Fruit fly (Drosophila melanogaster) whole organism, embryonic: ENCODE results near the gene PK1-R.

Experiments
- ATbp ChIP-seq: fragments of 200-800 bp; sonication (Bioruptor generic); optimal IDR thresholded peaks from 2 replicates; lab custom pipeline; 2017; ENCODE audit warnings: missing biosample characterization, mild to moderate bottlenecking, missing genetic modification characterization, missing genetic modification reagents
- CG11696 ChIP-seq: fragments of 200-800 bp; sonication (Bioruptor generic); IDR thresholded peaks from 2 replicates; pipeline ENCODE4 v1.3.6; 2022; ENCODE audit warnings: missing biosample characterization, missing genetic modification characterization
- CG32767 ChIP-seq: fragments of 200-800 bp; sonication (Bioruptor generic); IDR thresholded peaks from 2 replicates; pipeline ENCODE4 v1.3.6; 2022; ENCODE audit warnings: missing biosample characterization, missing genetic modification characterization
- Dad ChIP-seq: fragments of 200-800 bp; sonication (Bioruptor generic); optimal IDR thresholded peaks from 3 replicates; lab custom pipeline; 2016; ENCODE audit warnings: missing biosample characterization, missing genetic modification characterization
- Hr39 ChIP-seq: fragments of >200 bp; optimal IDR thresholded peaks from 2 replicates; lab custom pipeline; 2017
- MESR4 ChIP-seq: fragments of 200-800 bp; sonication (Bioruptor generic); optimal IDR thresholded peaks from 2 replicates; lab custom pipeline; 2018; ENCODE audit warnings: missing biosample characterization, mild to moderate bottlenecking, missing genetic modification characterization, moderate library complexity
- Side ChIP-seq: fragments of 200-800 bp; sonication (Bioruptor generic); optimal IDR thresholded peaks from 2 replicates; lab custom pipeline; 2016; ENCODE audit warnings: missing biosample characterization, missing genetic modification characterization
- odd ChIP-seq: fragments of 200-800 bp; sonication (Bioruptor generic); optimal IDR thresholded peaks from 2 replicates; lab custom pipeline; 2017; ENCODE audit warnings: missing biosample characterization, mild to moderate bottlenecking, missing genetic modification characterization

DNA sequence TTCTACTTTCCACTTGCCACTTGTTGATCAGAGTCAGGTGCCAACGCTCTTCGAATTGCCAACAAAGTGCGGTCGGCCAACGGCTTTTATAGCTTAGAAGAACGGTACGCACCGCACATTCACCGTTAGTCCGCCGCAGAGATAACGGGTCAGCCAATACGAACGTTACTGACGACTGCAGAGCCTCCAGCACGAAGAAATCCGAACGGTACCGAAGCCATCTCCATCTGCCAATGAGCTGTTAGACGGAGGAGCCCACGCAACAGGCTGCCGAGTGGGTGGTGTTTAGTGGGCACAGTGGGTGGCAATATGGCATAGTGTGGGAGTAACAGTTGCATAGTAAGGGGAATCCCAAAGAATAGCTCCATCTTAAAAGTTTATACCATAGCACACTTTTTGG is 6.1 kb downstream of the PK1-R start, which contains the start of gene CCHa1:
- TF ChIP-seq MESR4 (GFP tag; lab: Kevin White, UChicago) (no peak), Hr39 (lab: Kevin White, UChicago) (no peak), CG11696 (no peak), Side (GFP tag; lab: Kevin White, UChicago) (no peak), odd (no peak), Dad (no peak), ATbp (GFP tag; lab: Kevin White, UChicago) (no peak), CG32767 (GFP tag; lab: Robert Waterston, UW) (no peak)
